Worm (Caenorhabditis elegans): Measurements from ENCODE around the gene F59B2.12.

DNA sequence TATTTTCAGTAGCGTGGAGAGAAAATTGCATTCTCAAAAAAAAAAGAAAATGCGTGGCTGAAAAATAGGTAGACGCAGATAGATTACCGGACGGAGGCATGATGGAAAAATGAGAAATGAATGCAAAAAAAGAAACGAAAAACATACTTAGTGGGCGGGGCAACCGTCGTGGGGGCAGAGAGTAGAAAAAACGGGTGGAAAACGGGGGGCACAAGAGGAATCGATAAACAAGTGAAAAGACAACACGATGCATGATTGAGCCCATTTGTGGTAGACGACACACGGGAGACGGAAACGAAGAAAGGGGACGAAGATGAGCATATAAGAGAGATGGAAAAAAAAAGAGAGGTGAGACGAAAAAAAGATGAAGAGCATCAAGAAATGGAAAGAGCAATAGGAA, 28.9 kb upstream of the F59B2.12 start:
- TF ChIP-seq nhr-27 (tag; optimal IDR thresholded peaks at IDR 0.05), result no peak
- no peak for TF ChIP-seq sea-2 (GFP tag; IDR thresholded peaks at IDR 0.05)
- no peak for TF ChIP-seq F33H1.4 (GFP tag; IDR thresholded peaks at IDR 0.05)
- no peak for TF ChIP-seq ztf-22 (GFP tag; optimal IDR thresholded peaks at IDR 0.05)
- no peak for TF ChIP-seq B0336.3 (GFP tag; IDR thresholded peaks at IDR 0.05)
- TF ChIP-seq die-1 (tag; optimal IDR thresholded peaks at IDR 0.05), result no peak
- no peak for TF ChIP-seq snpc-3.4 (tag; optimal IDR thresholded peaks at IDR 0.05)
- TF ChIP-seq ceh-58 (GFP tag; IDR thresholded peaks at IDR 0.05), result no peak
- no peak for TF ChIP-seq lin-26 (GFP tag; IDR thresholded peaks at IDR 0.05)
- TF ChIP-seq chd-7 (tag; optimal IDR thresholded peaks at IDR 0.05), result no peak
